Worm (Caenorhabditis elegans): ENCODE results near the gene ZK1067.3.

- TF ChIP-seq lin-13 (GFP tag; optimal IDR thresholded peaks at IDR 0.05), result no peak
- TF ChIP-seq fos-1 (tag; optimal IDR thresholded peaks at IDR 0.05), result no peak
- no peak for TF ChIP-seq lin-1 (GFP tag; IDR thresholded peaks at IDR 0.05)
- TF ChIP-seq nhr-77 (tag; optimal IDR thresholded peaks at IDR 0.05), result no peak
- no peak for TF ChIP-seq F44E2.7 (GFP tag; IDR thresholded peaks at IDR 0.05)
- no peak for TF ChIP-seq nhr-11 (tag; optimal IDR thresholded peaks at IDR 0.05)
- no peak for TF ChIP-seq zfp-2 (tag; optimal IDR thresholded peaks at IDR 0.05)
- no peak for TF ChIP-seq ceh-32 (tag; optimal IDR thresholded peaks at IDR 0.05; ENCODE audit: poor library complexity)
Observed at ce11 chrII:9266755-9267154, 43.7 kb downstream of the ZK1067.3 start, which contains the start of gene C01G6.2.

Measured in whole organism, L4 larva.